Fruit fly (Drosophila melanogaster) whole organism, prepupa: ENCODE data around the gene Imp.

ENCODE experiments used
- Blimp-1 ChIP-seq: fragments of 200-800 bp; sonication (Bioruptor generic); optimal IDR thresholded peaks from 3 replicates; lab custom pipeline; 2017; ENCODE audit warnings: missing biosample characterization, missing genetic modification characterization, mild to moderate bottlenecking, moderate library complexity, missing genetic modification reagents
- CG10669 ChIP-seq: fragments of 200-800 bp; sonication (Bioruptor generic); optimal IDR thresholded peaks from 3 replicates; lab custom pipeline; 2018; ENCODE audit warnings: missing biosample characterization, mild to moderate bottlenecking, missing genetic modification characterization, moderate library complexity
- CG11294 ChIP-seq: fragments of 200-800 bp; sonication (Bioruptor generic); IDR thresholded peaks from 2 replicates; pipeline ENCODE4 v1.3.6; 2022; ENCODE audit warnings: missing biosample characterization, missing genetic modification characterization
- CG11762 ChIP-seq: fragments of 200-800 bp; sonication (Bioruptor generic); optimal IDR thresholded peaks from 3 replicates; lab custom pipeline; 2016; ENCODE audit warnings: missing biosample characterization, missing genetic modification characterization; ENCODE audit not compliant: insufficient read depth
- CG11902 ChIP-seq: fragments of 200-800 bp; sonication (Bioruptor generic); optimal IDR thresholded peaks from 3 replicates; lab custom pipeline; 2016; ENCODE audit warnings: missing biosample characterization, missing genetic modification characterization
- CG15336 ChIP-seq: fragments of 200-800 bp; sonication (Bioruptor generic); IDR thresholded peaks from 2 replicates; pipeline ENCODE4 v1.3.6; 2022; ENCODE audit warnings: missing biosample characterization, missing genetic modification characterization
- CG1621 ChIP-seq: fragments of 200-800 bp; sonication (Bioruptor generic); optimal IDR thresholded peaks from 3 replicates; lab custom pipeline; 2018; ENCODE audit warnings: missing biosample characterization, mild to moderate bottlenecking, missing genetic modification characterization
- CG16779 ChIP-seq: fragments of 200-800 bp; sonication (Bioruptor generic); optimal IDR thresholded peaks from 3 replicates; lab custom pipeline; 2017; ENCODE audit warnings: missing biosample characterization, mild to moderate bottlenecking, missing genetic modification characterization
- CG3032 ChIP-seq: fragments of 200-800 bp; optimal IDR thresholded peaks from 2 replicates; lab custom pipeline; 2019; ENCODE audit warnings: missing biosample characterization, mild to moderate bottlenecking, missing genetic modification characterization, moderate library complexity
- CG32006 ChIP-seq: fragments of 200-800 bp; sonication (Bioruptor generic); optimal IDR thresholded peaks from 3 replicates; lab custom pipeline; 2017; ENCODE audit warnings: missing biosample characterization, mild to moderate bottlenecking, missing genetic modification characterization
- CG34406 ChIP-seq: fragments of 200-800 bp; sonication (Bioruptor generic); optimal IDR thresholded peaks from 3 replicates; lab custom pipeline; 2016; ENCODE audit warnings: missing biosample characterization, missing genetic modification characterization
- CG4318 ChIP-seq: fragments of 200-800 bp; sonication (Bioruptor generic); optimal IDR thresholded peaks from 3 replicates; lab custom pipeline; 2017; ENCODE audit warnings: missing biosample characterization, mild to moderate bottlenecking, missing genetic modification characterization
- CG6163 ChIP-seq: fragments of 200-800 bp; sonication (Bioruptor generic); IDR thresholded peaks from 3 replicates; pipeline ENCODE4 v1.3.6; 2022; ENCODE audit warnings: missing biosample characterization, missing genetic modification characterization
- CG6276 ChIP-seq: fragments of 200-800 bp; sonication (Bioruptor generic); optimal IDR thresholded peaks from 2 replicates; lab custom pipeline; 2017; ENCODE audit warnings: missing biosample characterization, mild to moderate bottlenecking, missing genetic modification characterization
- CG6792 ChIP-seq: fragments of 200-800 bp; sonication (Bioruptor generic); optimal IDR thresholded peaks from 3 replicates; lab custom pipeline; 2016; ENCODE audit warnings: missing biosample characterization, missing genetic modification characterization
- CG6854 ChIP-seq: fragments of 200-800 bp; sonication (Bioruptor generic); optimal IDR thresholded peaks from 2 replicates; lab custom pipeline; 2017; ENCODE audit warnings: missing biosample characterization, mild to moderate bottlenecking, missing genetic modification characterization
- CG7368 ChIP-seq: fragments of 200-800 bp; sonication (Bioruptor generic); optimal IDR thresholded peaks from 3 replicates; lab custom pipeline; 2016; ENCODE audit warnings: missing biosample characterization, missing genetic modification characterization
- CG8119 ChIP-seq: fragments of 200-800 bp; sonication (Bioruptor generic); IDR thresholded peaks from 3 replicates; pipeline ENCODE4 v1.3.6; 2022; ENCODE audit warnings: missing biosample characterization, missing genetic modification characterization
- CG8319 ChIP-seq: fragments of 200-800 bp; sonication (Bioruptor generic); optimal IDR thresholded peaks from 3 replicates; lab custom pipeline; 2016; ENCODE audit warnings: missing biosample characterization, missing genetic modification characterization
- CG8632 ChIP-seq: fragments of 200-800 bp; sonication (Bioruptor generic); optimal IDR thresholded peaks from 3 replicates; lab custom pipeline; 2016; ENCODE audit warnings: missing biosample characterization, missing genetic modification characterization
- Eip75B ChIP-seq: fragments of 200-800 bp; sonication (Bioruptor generic); optimal IDR thresholded peaks from 3 replicates; lab custom pipeline; 2016; ENCODE audit warnings: missing biosample characterization, missing genetic modification characterization
- Eip78C ChIP-seq: fragments of 200-800 bp; sonication (Bioruptor generic); peaks from one replicate; lab custom pipeline; 2016; ENCODE audit warnings: missing biosample characterization, missing genetic modification characterization
- Eip93F ChIP-seq: fragments of 200-800 bp; sonication (Bioruptor generic); optimal IDR thresholded peaks from 2 replicates; lab custom pipeline; 2016; ENCODE audit warnings: missing biosample characterization, mild to moderate bottlenecking, missing genetic modification characterization
- Ets21C ChIP-seq: fragments of 200-800 bp; sonication (Bioruptor generic); optimal IDR thresholded peaks from 3 replicates; lab custom pipeline; 2016; ENCODE audit warnings: missing biosample characterization, missing genetic modification characterization
- Ets96B ChIP-seq: fragments of 200-800 bp; optimal IDR thresholded peaks from 2 replicates; lab custom pipeline; 2019; ENCODE audit warnings: missing biosample characterization, mild to moderate bottlenecking, missing genetic modification characterization, moderate library complexity
- Hr38 ChIP-seq: sonication (Bioruptor generic); optimal IDR thresholded peaks from 2 replicates; lab custom pipeline; 2016; ENCODE audit warnings: missing biosample characterization, missing genetic modification characterization
- Hr39 ChIP-seq: fragments of 200-800 bp; sonication (Bioruptor generic); optimal IDR thresholded peaks from 2 replicates; lab custom pipeline; 2016; ENCODE audit warnings: missing biosample characterization, missing genetic modification characterization
- Hr4 ChIP-seq: fragments of 200-800 bp; sonication (Bioruptor generic); optimal IDR thresholded peaks from 3 replicates; lab custom pipeline; 2016; ENCODE audit warnings: missing biosample characterization, missing genetic modification characterization
- Lpt ChIP-seq: fragments of 200-800 bp; sonication (Bioruptor generic); optimal IDR thresholded peaks from 3 replicates; lab custom pipeline; 2016; ENCODE audit warnings: missing biosample characterization, missing genetic modification characterization
- Met ChIP-seq: fragments of 200-800 bp; sonication (Bioruptor generic); optimal IDR thresholded peaks from 3 replicates; lab custom pipeline; 2016; ENCODE audit warnings: missing biosample characterization, missing genetic modification characterization
- OdsH ChIP-seq: fragments of 200-800 bp; sonication (Bioruptor generic); optimal IDR thresholded peaks from 3 replicates; lab custom pipeline; 2016; ENCODE audit warnings: missing biosample characterization, missing genetic modification characterization
- Smox ChIP-seq: fragments of 200-800 bp; sonication (Bioruptor generic); optimal IDR thresholded peaks from 3 replicates; lab custom pipeline; 2016; ENCODE audit warnings: missing biosample characterization, missing genetic modification characterization
- Sox14 ChIP-seq: fragments of 200-800 bp; sonication (Bioruptor generic); optimal IDR thresholded peaks from 3 replicates; lab custom pipeline; 2016; ENCODE audit warnings: missing biosample characterization, missing genetic modification characterization
- Sox15 ChIP-seq: fragments of 200-800 bp; sonication (Bioruptor generic); optimal IDR thresholded peaks from 3 replicates; lab custom pipeline; 2016; ENCODE audit warnings: missing biosample characterization, missing genetic modification characterization
- achi ChIP-seq: fragments of 200-800 bp; sonication (Bioruptor generic); optimal IDR thresholded peaks from 3 replicates; lab custom pipeline; 2016; ENCODE audit warnings: missing biosample characterization, missing genetic modification characterization
- acj6 ChIP-seq: fragments of 200-800 bp; sonication (Bioruptor generic); optimal IDR thresholded peaks from 3 replicates; lab custom pipeline; 2016; ENCODE audit warnings: missing biosample characterization, missing genetic modification characterization
- cyc ChIP-seq: fragments of 200-800 bp; sonication (Bioruptor generic); optimal IDR thresholded peaks from 3 replicates; lab custom pipeline; 2016; ENCODE audit warnings: missing biosample characterization, missing genetic modification characterization
- eg ChIP-seq: fragments of 200-800 bp; sonication (Bioruptor generic); IDR thresholded peaks from 3 replicates; pipeline ENCODE4 v1.3.6; 2022; ENCODE audit warnings: missing biosample characterization, missing genetic modification characterization
- fd59A ChIP-seq: fragments of 200-800 bp; sonication (Bioruptor generic); optimal IDR thresholded peaks from 2 replicates; lab custom pipeline; 2017; ENCODE audit warnings: missing biosample characterization, mild to moderate bottlenecking, missing genetic modification characterization, missing genetic modification reagents
- fkh ChIP-seq: fragments of 200-800 bp; sonication (Bioruptor generic); optimal IDR thresholded peaks from 3 replicates; lab custom pipeline; 2017; ENCODE audit warnings: missing biosample characterization, mild to moderate bottlenecking, missing genetic modification characterization, moderate library complexity
- net ChIP-seq: fragments of 200-800 bp; sonication (Bioruptor generic); optimal IDR thresholded peaks from 3 replicates; lab custom pipeline; 2016; ENCODE audit warnings: missing biosample characterization, missing genetic modification characterization
- pdm3 ChIP-seq: fragments of 200-800 bp; sonication (Bioruptor generic); optimal IDR thresholded peaks from 3 replicates; lab custom pipeline; 2016; ENCODE audit warnings: missing biosample characterization, missing genetic modification characterization
- spab ChIP-seq: fragments of 200-800 bp; sonication (Bioruptor generic); optimal IDR thresholded peaks from 2 replicates; lab custom pipeline; 2017; ENCODE audit warnings: missing biosample characterization, mild to moderate bottlenecking, missing genetic modification characterization, missing genetic modification reagents
- ss ChIP-seq, 2 experiments: fragments of 200-800 bp; sonication (Bioruptor generic); optimal IDR thresholded peaks; 2 replicates in 1 of 2; 3 replicates in 1 of 2; lab custom pipeline; 2017 to 2018; ENCODE audit warnings: mild to moderate bottlenecking in 2 of 2, missing biosample characterization in 2 of 2, missing genetic modification characterization in 2 of 2, moderate library complexity in 1 of 2

Imp gene

dm6 chrX:10771856-10772592, 52.1 kb downstream of the Imp start, which contains the start of gene CG15211 (continued):
- peak; percentile 79 for TF ChIP-seq CG10669
- peak; percentile 57 for TF ChIP-seq CG6854 (GFP tag; lab: Kevin White, UChicago)
- peak; percentile 77 for TF ChIP-seq CG4318 (GFP tag; lab: Kevin White, UChicago)
- peak; percentile 42 for TF ChIP-seq Eip93F
- TF ChIP-seq Ets21C = peak; percentile 20
- peak; percentile 72 for TF ChIP-seq CG8632 (GFP tag; lab: Kevin White, UChicago)
- peak; percentile 90 for TF ChIP-seq CG32006 (GFP tag; lab: Kevin White, UChicago)
- TF ChIP-seq Ets96B (tag; lab: Kevin White, UChicago) = peak; percentile 89
- TF ChIP-seq CG16779 (tag; lab: Kevin White, UChicago) = peak; percentile 55
- TF ChIP-seq CG7368 (GFP tag; lab: Kevin White, UChicago) = peak; percentile 55
- peak; percentile 75 for TF ChIP-seq Eip75B
- TF ChIP-seq achi (GFP tag; lab: Kevin White, UChicago) = peak; percentile 87
- TF ChIP-seq, all 60 proteins: peak for 58

- peak; percentile 5 for TF ChIP-seq fkh (GFP tag; lab: Kevin White, UChicago)
- TF ChIP-seq CG32006 (GFP tag; lab: Kevin White, UChicago) = no peak
- TF ChIP-seq Eip78C = peak; percentile 31
Observed at dm6 chrX:10768043-10768674, 55.9 kb downstream of the Imp start, which contains the start of the genes Atg8a and BTBD9. TSS of gene Atg8a (minus strand) at chrX:10768338. TSS of gene BTBD9 (plus strand) at chrX:10768537.

- peak; percentile 59 for TF ChIP-seq pdm3 (GFP tag; lab: Kevin White, UChicago)
- peak; percentile 58 for TF ChIP-seq Smox (GFP tag; lab: Kevin White, UChicago)
- no peak for TF ChIP-seq CG11902
- TF ChIP-seq ss (GFP tag; optimal IDR thresholded peaks at IDR 0.05; lab: Kevin White, UChicago) = peak; percentile 95 to 97
- TF ChIP-seq Lpt (GFP tag; lab: Kevin White, UChicago) = peak; percentile 53
- peak; percentile 34 for TF ChIP-seq fkh (GFP tag; lab: Kevin White, UChicago)
- TF ChIP-seq CG34406 (GFP tag; lab: Kevin White, UChicago) = peak; percentile 48
- peak; percentile 36 for TF ChIP-seq Met (GFP tag; lab: Kevin White, UChicago)
- TF ChIP-seq Sox14 = peak; percentile 83
- peak; percentile 67 for TF ChIP-seq Ets96B (tag; lab: Kevin White, UChicago)
- TF ChIP-seq Eip78C = peak; percentile 83
- TF ChIP-seq CG8119 (GFP tag; lab: Robert Waterston, UW) = peak; percentile 59
- peak; percentile 67 for TF ChIP-seq Hr4 (GFP tag; lab: Kevin White, UChicago)
- TF ChIP-seq Hr38 (GFP tag; lab: Kevin White, UChicago) = peak; percentile 2
- peak; percentile 51 for TF ChIP-seq Hr39 (GFP tag; lab: Kevin White, UChicago)
- TF ChIP-seq OdsH (GFP tag; lab: Kevin White, UChicago) = peak; percentile 48
- peak; percentile 69; the same call in 2 of the 3 replicates for TF ChIP-seq CG6163
- TF ChIP-seq CG8319 (GFP tag; lab: Kevin White, UChicago) = no peak
- TF ChIP-seq acj6 = peak; percentile 44
- TF ChIP-seq CG11294 = peak; percentile 28
- peak; percentile 79 for TF ChIP-seq eg (GFP tag; lab: Robert Waterston, UW)
- TF ChIP-seq CG11762 = peak; percentile 51
- peak; percentile 30 for TF ChIP-seq cyc
- TF ChIP-seq CG15336 (GFP tag; lab: Robert Waterston, UW) = peak; percentile 64
- peak; percentile 47 for TF ChIP-seq Sox15 (GFP tag; lab: Kevin White, UChicago)
- peak; percentile 68 for TF ChIP-seq spab
- TF ChIP-seq fd59A (GFP tag; lab: Kevin White, UChicago) = peak; percentile 47
- TF ChIP-seq CG6792 (GFP tag; lab: Kevin White, UChicago) = peak; percentile 46
- TF ChIP-seq CG1621 (tag; lab: Kevin White, UChicago) = peak; percentile 54
- peak; percentile 70 for TF ChIP-seq CG6276
- TF ChIP-seq CG3032 (tag; lab: Kevin White, UChicago) = peak; percentile 59
- TF ChIP-seq net (GFP tag; lab: Kevin White, UChicago) = peak; percentile 83
- no peak for TF ChIP-seq CG6854 (GFP tag; lab: Kevin White, UChicago)
- TF ChIP-seq CG8632 (GFP tag; lab: Kevin White, UChicago) = peak; percentile 52
- no peak for TF ChIP-seq Blimp-1 (GFP tag; lab: Kevin White, UChicago)
Observed at dm6 chrX:10767350-10768005, 56.6 kb downstream of the Imp start.
